Worm (Caenorhabditis elegans) whole organism, late embryonic: ENCODE results near the gene npp-24.

Source experiments
- C08G9.2 ChIP-seq: sonication (generic microtip); optimal IDR thresholded peaks from 2 replicates; lab custom pipeline; 2016; ENCODE audit warnings: mild to moderate bottlenecking, missing genetic modification characterization, moderate library complexity, missing compliant biosample characterization
- F13H6.1 ChIP-seq: sonication (generic microtip); optimal IDR thresholded peaks from 2 replicates; lab custom pipeline; 2016; ENCODE audit warnings: missing genetic modification characterization, missing compliant biosample characterization
- K02D7.2 ChIP-seq: sonication (generic microtip); optimal IDR thresholded peaks from 2 replicates; lab custom pipeline; 2017; ENCODE audit warnings: mild to moderate bottlenecking, missing genetic modification characterization, missing compliant biosample characterization
- K09A11.1 ChIP-seq: sonication (generic microtip); optimal IDR thresholded peaks from 2 replicates; lab custom pipeline; 2017; ENCODE audit warnings: antibody characterized with exemption, mild to moderate bottlenecking, missing genetic modification characterization, missing compliant biosample characterization; ENCODE audit not compliant: insufficient read depth
- T23F11.4 ChIP-seq: fragments of 200-800 bp; sonication (Bioruptor generic); optimal IDR thresholded peaks from 2 replicates; lab custom pipeline; 2018; ENCODE audit warnings: mild to moderate bottlenecking, missing genetic modification characterization, missing compliant biosample characterization
- Y22D7AL.16 ChIP-seq: sonication (generic microtip); optimal IDR thresholded peaks from 2 replicates; lab custom pipeline; 2016; ENCODE audit warnings: missing genetic modification characterization, missing compliant biosample characterization
- ahr-1 ChIP-seq: sonication (generic microtip); optimal IDR thresholded peaks from 2 replicates; lab custom pipeline; 2016; ENCODE audit warnings: missing genetic modification characterization, missing compliant biosample characterization
- ama-1 ChIP-seq: fragments of 150-350 bp; optimal IDR thresholded peaks from 2 replicates; lab custom pipeline; 2014
- ceh-14 ChIP-seq: sonication (generic microtip); optimal IDR thresholded peaks from 2 replicates; lab custom pipeline; 2016; ENCODE audit warnings: missing genotype, missing genetic modification characterization, missing compliant biosample characterization
- ceh-18 ChIP-seq: sonication (generic microtip); optimal IDR thresholded peaks from 2 replicates; lab custom pipeline; 2016; ENCODE audit warnings: missing genetic modification characterization, missing compliant biosample characterization
- ceh-19 ChIP-seq: fragments of 200-800 bp; sonication (Bioruptor generic); optimal IDR thresholded peaks from 2 replicates; lab custom pipeline; 2018; ENCODE audit warnings: mild to moderate bottlenecking, missing genetic modification characterization, missing compliant biosample characterization
- ceh-2 ChIP-seq: sonication (generic microtip); optimal IDR thresholded peaks from 2 replicates; lab custom pipeline; 2016; ENCODE audit warnings: missing genotype, missing genetic modification characterization, missing compliant biosample characterization
- ceh-22 ChIP-seq: sonication (generic microtip); optimal IDR thresholded peaks from 2 replicates; lab custom pipeline; 2017; ENCODE audit warnings: missing biosample characterization, missing genetic modification characterization
- ceh-30 ChIP-seq: fragments of 150-350 bp; optimal IDR thresholded peaks from 2 replicates; lab custom pipeline; 2014; ENCODE audit warnings: missing biosample characterization, missing genetic modification characterization
- ceh-31 ChIP-seq: sonication (generic microtip); optimal IDR thresholded peaks from 2 replicates; lab custom pipeline; 2016; ENCODE audit warnings: missing genetic modification characterization, missing compliant biosample characterization
- ceh-34 ChIP-seq: sonication (generic microtip); optimal IDR thresholded peaks from 2 replicates; lab custom pipeline; 2016; ENCODE audit warnings: mild to moderate bottlenecking, missing genetic modification characterization, missing compliant biosample characterization
- ceh-45 ChIP-seq: fragments of 200-800 bp; sonication (Bioruptor generic); IDR thresholded peaks from 2 replicates; pipeline ENCODE4 v1.3.6; 2022; ENCODE audit warnings: missing genetic modification reagents, missing genetic modification characterization, missing compliant biosample characterization
- ceh-6 ChIP-seq: fragments of 200-800 bp; sonication (Bioruptor generic); optimal IDR thresholded peaks from 2 replicates; lab custom pipeline; 2018; ENCODE audit warnings: mild to moderate bottlenecking, missing genetic modification characterization, missing compliant biosample characterization
- ceh-9 ChIP-seq: sonication (generic microtip); optimal IDR thresholded peaks from 2 replicates; lab custom pipeline; 2016; ENCODE audit warnings: mild to moderate bottlenecking, missing genetic modification characterization, inconsistent platforms, missing compliant biosample characterization
- che-1 ChIP-seq: sonication (generic microtip); optimal IDR thresholded peaks from 2 replicates; lab custom pipeline; 2016; ENCODE audit warnings: mild to moderate bottlenecking, missing genetic modification characterization, missing compliant biosample characterization
- ets-4 ChIP-seq: sonication (generic microtip); optimal IDR thresholded peaks from 2 replicates; lab custom pipeline; 2016; ENCODE audit warnings: missing genetic modification characterization, missing compliant biosample characterization
- eyg-1 ChIP-seq: sonication (generic microtip); optimal IDR thresholded peaks from 2 replicates; lab custom pipeline; 2016; ENCODE audit warnings: missing genotype, missing genetic modification characterization, missing compliant biosample characterization
- fax-1 ChIP-seq: sonication (generic microtip); optimal IDR thresholded peaks from 2 replicates; lab custom pipeline; 2016; ENCODE audit warnings: missing genotype, missing genetic modification characterization, missing compliant biosample characterization
- fkh-10 ChIP-seq: fragments of 150-350 bp; optimal IDR thresholded peaks from 2 replicates; lab custom pipeline; 2014; ENCODE audit warnings: missing biosample characterization, missing genetic modification reagents, missing genetic modification characterization
- fkh-6 ChIP-seq: sonication (generic microtip); optimal IDR thresholded peaks from 2 replicates; lab custom pipeline; 2016; ENCODE audit warnings: missing genetic modification characterization, missing compliant biosample characterization
- hlh-13 ChIP-seq: fragments of 200-800 bp; sonication (Bioruptor generic); optimal IDR thresholded peaks from 2 replicates; lab custom pipeline; 2018; ENCODE audit warnings: mild to moderate bottlenecking, missing genetic modification characterization, missing compliant biosample characterization
- hlh-15 ChIP-seq: sonication (generic microtip); optimal IDR thresholded peaks from 2 replicates; lab custom pipeline; 2016; ENCODE audit warnings: missing genetic modification characterization, missing compliant biosample characterization
- hlh-30 ChIP-seq: sonication (generic microtip); optimal IDR thresholded peaks from 2 replicates; lab custom pipeline; 2017; ENCODE audit warnings: antibody characterized with exemption, missing genetic modification characterization, missing compliant biosample characterization; ENCODE audit not compliant: insufficient read depth
- hlh-8 ChIP-seq: sonication (generic microtip); optimal IDR thresholded peaks from 2 replicates; lab custom pipeline; 2016; ENCODE audit warnings: missing genotype, missing genetic modification characterization, missing compliant biosample characterization
- lim-6 ChIP-seq: sonication (generic microtip); optimal IDR thresholded peaks from 2 replicates; lab custom pipeline; 2016; ENCODE audit warnings: missing genetic modification characterization, missing compliant biosample characterization
- madf-2 ChIP-seq: sonication (generic microtip); optimal IDR thresholded peaks from 2 replicates; lab custom pipeline; 2017; ENCODE audit warnings: missing genetic modification characterization, missing compliant biosample characterization
- mec-3 ChIP-seq: sonication (generic microtip); optimal IDR thresholded peaks from 2 replicates; lab custom pipeline; 2016; ENCODE audit warnings: borderline replicate concordance, missing genetic modification characterization, missing compliant biosample characterization
- nfya-1 ChIP-seq: sonication (generic microtip); optimal IDR thresholded peaks from 2 replicates; lab custom pipeline; 2017; ENCODE audit warnings: missing genetic modification characterization, mild to moderate bottlenecking, missing compliant biosample characterization, antibody characterized with exemption, moderate library complexity
- nhr-11 ChIP-seq: fragments of 150-350 bp; optimal IDR thresholded peaks from 2 replicates; lab custom pipeline; 2014; ENCODE audit warnings: missing biosample characterization, missing genetic modification characterization
- nhr-232 ChIP-seq: sonication (generic microtip); optimal IDR thresholded peaks from 2 replicates; lab custom pipeline; 2016; ENCODE audit warnings: missing genetic modification characterization, missing compliant biosample characterization
- npax-4 ChIP-seq: sonication (generic microtip); optimal IDR thresholded peaks from 2 replicates; lab custom pipeline; 2016; ENCODE audit warnings: missing genetic modification characterization, missing compliant biosample characterization
- odd-2 ChIP-seq: sonication (generic microtip); optimal IDR thresholded peaks from 2 replicates; lab custom pipeline; 2017; ENCODE audit warnings: antibody characterized with exemption, mild to moderate bottlenecking, missing genetic modification characterization, missing compliant biosample characterization
- pax-1 ChIP-seq: fragments of 150-350 bp; optimal IDR thresholded peaks from 2 replicates; lab custom pipeline; 2014; ENCODE audit warnings: missing biosample characterization, missing genetic modification characterization
- pha-4 ChIP-seq: fragments of 150-350 bp; optimal IDR thresholded peaks from 2 replicates; lab custom pipeline; 2018; ENCODE audit warnings: missing biosample characterization, missing genetic modification reagents, missing genetic modification characterization
- pros-1 ChIP-seq: fragments of 150-350 bp; optimal IDR thresholded peaks from 2 replicates; lab custom pipeline; 2014; ENCODE audit warnings: missing biosample characterization, missing genetic modification reagents, missing genetic modification characterization
- ref-2 ChIP-seq: sonication (generic microtip); optimal IDR thresholded peaks from 2 replicates; lab custom pipeline; 2016; ENCODE audit warnings: missing genetic modification characterization, missing compliant biosample characterization
- rnt-1 ChIP-seq: sonication (generic microtip); optimal IDR thresholded peaks from 2 replicates; lab custom pipeline; 2016; ENCODE audit warnings: missing genetic modification characterization, missing compliant biosample characterization
- sdc-2 ChIP-seq: sonication (generic microtip); optimal IDR thresholded peaks from 2 replicates; lab custom pipeline; 2016; ENCODE audit warnings: missing genotype, missing genetic modification characterization, missing compliant biosample characterization
- sox-4 ChIP-seq: sonication (generic microtip); optimal IDR thresholded peaks from 2 replicates; lab custom pipeline; 2017; ENCODE audit warnings: mild to moderate bottlenecking, missing genetic modification characterization, inconsistent platforms, missing compliant biosample characterization
- syd-9 ChIP-seq: sonication (generic microtip); optimal IDR thresholded peaks from 2 replicates; lab custom pipeline; 2016; ENCODE audit warnings: mild to moderate bottlenecking, missing genetic modification characterization, moderate library complexity, missing compliant biosample characterization
- tbx-2 ChIP-seq: sonication (generic microtip); optimal IDR thresholded peaks from 2 replicates; lab custom pipeline; 2016; ENCODE audit warnings: missing genetic modification characterization, missing compliant biosample characterization
- tbx-7 ChIP-seq: sonication (generic microtip); optimal IDR thresholded peaks from 2 replicates; lab custom pipeline; 2016; ENCODE audit warnings: missing genotype, missing genetic modification characterization, missing compliant biosample characterization
- unc-3 ChIP-seq, 2 experiments: fragments of 200-800 bp in 1 of 2; sonication (Bioruptor generic) in 1 of 2; sonication (generic microtip) in 1 of 2; conservative IDR thresholded peaks in 1 of 2; optimal IDR thresholded peaks in 1 of 2; 2 replicates each; pipeline versions ENCODE4 v1.3.6 to Lab custom; 2016 to 2022; ENCODE audit warnings: missing compliant biosample characterization in 2 of 2, missing genetic modification characterization in 2 of 2, missing genetic modification reagents in 1 of 2
- unc-42 ChIP-seq: sonication (generic microtip); optimal IDR thresholded peaks from 2 replicates; lab custom pipeline; 2016; ENCODE audit warnings: missing genotype, missing genetic modification characterization, missing compliant biosample characterization
- unc-55 ChIP-seq: sonication (generic microtip); optimal IDR thresholded peaks from 2 replicates; lab custom pipeline; 2017; ENCODE audit warnings: missing biosample characterization, missing genetic modification reagents, missing genetic modification characterization
- unc-86 ChIP-seq: sonication (generic microtip); optimal IDR thresholded peaks from 2 replicates; lab custom pipeline; 2016; ENCODE audit warnings: missing genetic modification characterization, missing compliant biosample characterization
- zip-5 ChIP-seq: sonication (generic microtip); optimal IDR thresholded peaks from 2 replicates; lab custom pipeline; 2016; ENCODE audit warnings: missing genetic modification characterization, missing compliant biosample characterization

Gene npp-24

DNA sequence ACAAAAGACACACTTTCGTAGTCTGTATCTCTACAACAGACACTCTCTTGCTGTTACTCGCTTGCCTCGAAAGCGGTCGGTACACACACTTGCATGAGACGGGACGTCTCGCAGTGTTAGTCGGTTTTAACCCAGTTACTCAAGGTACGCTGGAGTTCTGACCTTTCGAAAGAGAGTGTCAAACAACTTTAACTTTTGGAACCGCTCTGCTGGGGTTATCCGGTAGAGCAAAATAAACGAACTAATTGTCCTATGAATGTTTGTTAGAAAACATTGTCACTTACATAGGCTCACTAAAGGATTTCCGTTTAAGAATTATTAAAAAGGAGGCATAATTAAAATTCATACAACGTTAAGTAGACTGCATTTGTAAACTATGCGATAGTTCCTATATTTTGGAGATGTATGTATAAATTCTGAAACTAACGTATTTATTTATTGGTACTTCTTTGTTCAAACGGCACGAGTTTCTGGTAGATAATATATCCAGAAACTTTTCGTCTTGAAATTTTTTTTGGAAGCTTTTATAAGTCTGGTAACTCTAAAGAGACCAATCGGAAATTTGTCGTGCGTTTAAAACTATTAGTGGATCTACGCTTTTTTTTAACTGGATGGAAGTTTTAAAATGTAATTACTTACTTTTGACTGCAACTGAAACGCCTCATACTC is 37.9 kb downstream of the npp-24 start:
- peak; percentile 49 for TF ChIP-seq C08G9.2 (tag; lab: Kevin White, UChicago)
- peak; percentile 71 for TF ChIP-seq K02D7.2 (tag; lab: Kevin White, UChicago)
- peak; percentile 77 for TF ChIP-seq K09A11.1 (tag; lab: Kevin White, UChicago)
- TF ChIP-seq che-1 (tag; lab: Kevin White, UChicago): peak; percentile 59
- peak; percentile 68 for TF ChIP-seq fax-1 (tag; lab: Kevin White, UChicago)
- TF ChIP-seq zip-5 (tag; lab: Kevin White, UChicago): peak; percentile 31
- peak; percentile 70 for TF ChIP-seq ceh-2 (tag; lab: Kevin White, UChicago)
- peak; percentile 82 for TF ChIP-seq fkh-6 (tag; lab: Kevin White, UChicago)
- peak; percentile 76 for TF ChIP-seq lim-6 (tag; lab: Kevin White, UChicago)
- TF ChIP-seq hlh-8 (tag; lab: Kevin White, UChicago): peak; percentile 72
- peak; percentile 58 for TF ChIP-seq Y22D7AL.16 (tag; lab: Kevin White, UChicago)
- peak; percentile 99 for TF ChIP-seq ama-1 (lab: Kevin White, UChicago)
- TF ChIP-seq eyg-1: peak; percentile 51
- TF ChIP-seq unc-42 (tag; lab: Kevin White, UChicago): peak; percentile 98
- TF ChIP-seq pax-1: peak; percentile 59
- peak; percentile 48 for TF ChIP-seq unc-55 (GFP tag; lab: Kevin White, UChicago)
- TF ChIP-seq tbx-2: peak; percentile 95
- no peak for TF ChIP-seq odd-2
- peak; percentile 75 for TF ChIP-seq nhr-11 (tag; lab: Kevin White, UChicago)
- TF ChIP-seq ceh-31 (tag; lab: Kevin White, UChicago): peak; percentile 91
- TF ChIP-seq hlh-15 (tag; lab: Kevin White, UChicago): peak; percentile 39
- peak; percentile 71 for TF ChIP-seq unc-86 (tag; lab: Kevin White, UChicago)
- TF ChIP-seq hlh-30 (tag; lab: Kevin White, UChicago): peak; percentile 3
- TF ChIP-seq tbx-7 (tag; lab: Kevin White, UChicago): peak; percentile 29
- TF ChIP-seq ahr-1 (tag; lab: Kevin White, UChicago): peak; percentile 3
- no peak for TF ChIP-seq ceh-45 (GFP tag; lab: Robert Waterston, UW)
- TF ChIP-seq ref-2 (tag; lab: Kevin White, UChicago): peak; percentile 82
- peak; percentile 95 for TF ChIP-seq ceh-18 (tag; lab: Kevin White, UChicago)
- TF ChIP-seq unc-3 (GFP tag; conservative IDR thresholded peaks at IDR 0.05; lab: Robert Waterston, UW): peak; percentile 59
- peak; percentile 55 for TF ChIP-seq unc-3 (tag; optimal IDR thresholded peaks at IDR 0.05; lab: Kevin White, UChicago)
- TF ChIP-seq pros-1 (tag; lab: Kevin White, UChicago): peak; percentile 97
- TF ChIP-seq sdc-2: peak; percentile 36
- peak; percentile 63 for TF ChIP-seq ets-4
- peak; percentile 91 for TF ChIP-seq ceh-34
- peak; percentile 78 for TF ChIP-seq rnt-1
- peak; percentile 89 for TF ChIP-seq ceh-19 (GFP tag; lab: Kevin White, UChicago)
- TF ChIP-seq hlh-13: peak; percentile 64
- TF ChIP-seq pha-4 (tag; lab: Kevin White, UChicago): no peak
- no peak for TF ChIP-seq ceh-9
- TF ChIP-seq ceh-14 (tag; lab: Kevin White, UChicago): peak; percentile 90
- TF ChIP-seq fkh-10 (GFP tag; lab: Kevin White, UChicago): peak; percentile 84
- peak; percentile 68 for TF ChIP-seq madf-2 (tag; lab: Kevin White, UChicago)
- peak; percentile 44 for TF ChIP-seq F13H6.1
- TF ChIP-seq ceh-30: peak; percentile 29
- TF ChIP-seq T23F11.4 (GFP tag; lab: Kevin White, UChicago): peak; percentile 69
- peak; percentile 49 for TF ChIP-seq npax-4 (tag; lab: Kevin White, UChicago)
- peak; percentile 68 for TF ChIP-seq sox-4
- peak; percentile 60 for TF ChIP-seq nhr-232 (tag; lab: Kevin White, UChicago)
- TF ChIP-seq syd-9 (tag; lab: Kevin White, UChicago): peak; percentile 65
- peak; percentile 18 for TF ChIP-seq ceh-22
- no peak for TF ChIP-seq mec-3
- TF ChIP-seq nfya-1: peak; percentile 89
- TF ChIP-seq ceh-6 (GFP tag; lab: Kevin White, UChicago): peak; percentile 65
